Fruit fly (Drosophila melanogaster) whole organism, wandering third instar larva: ENCODE results near the gene Art4.

ENCODE experiments used
- Dfd ChIP-seq: fragments of >200 bp; optimal IDR thresholded peaks from 2 replicates; lab custom pipeline; 2017; ENCODE audit warnings: missing biosample characterization, missing genetic modification characterization
- Jra ChIP-seq: sonication (Bioruptor generic); optimal IDR thresholded peaks from 2 replicates; lab custom pipeline; 2016; ENCODE audit warnings: missing biosample characterization, missing genetic modification characterization
- Myc ChIP-seq: fragments of >200 bp; optimal IDR thresholded peaks from 2 replicates; lab custom pipeline; 2017
- OdsH ChIP-seq: fragments of 200-800 bp; sonication (Bioruptor generic); optimal IDR thresholded peaks from 2 replicates; lab custom pipeline; 2016; ENCODE audit warnings: missing biosample characterization, mild to moderate bottlenecking, missing genetic modification characterization
- br ChIP-seq: fragments of 200-800 bp; sonication (Bioruptor generic); optimal IDR thresholded peaks from 2 replicates; lab custom pipeline; 2016; ENCODE audit warnings: missing biosample characterization, missing genetic modification characterization
- brk ChIP-seq: fragments of 200-800 bp; sonication (Bioruptor generic); optimal IDR thresholded peaks from 2 replicates; lab custom pipeline; 2016; ENCODE audit warnings: missing biosample characterization, mild to moderate bottlenecking, missing genetic modification characterization
- dmrt93B ChIP-seq: fragments of 200-800 bp; sonication (Bioruptor generic); optimal IDR thresholded peaks from 2 replicates; lab custom pipeline; 2018; ENCODE audit warnings: missing biosample characterization, mild to moderate bottlenecking, missing genetic modification characterization
- foxo ChIP-seq, 2 experiments: fragments of 200-800 bp; sonication (Bioruptor generic); optimal IDR thresholded peaks; 2 replicates in 1 of 2; 3 replicates in 1 of 2; lab custom pipeline; 2016 to 2017; ENCODE audit warnings: missing biosample characterization in 2 of 2, missing genetic modification characterization in 2 of 2
- h ChIP-seq: fragments of 200-800 bp; sonication (Bioruptor generic); optimal IDR thresholded peaks from 3 replicates; lab custom pipeline; 2016; ENCODE audit warnings: missing biosample characterization, mild to moderate bottlenecking, missing genetic modification characterization
- lola ChIP-seq: fragments of >200 bp; optimal IDR thresholded peaks from 2 replicates; lab custom pipeline; 2017; ENCODE audit warnings: missing biosample characterization, missing genetic modification characterization
- usp ChIP-seq: fragments of >200 bp; optimal IDR thresholded peaks from 2 replicates; lab custom pipeline; 2017; ENCODE audit warnings: missing biosample characterization, missing genetic modification characterization

DNA sequence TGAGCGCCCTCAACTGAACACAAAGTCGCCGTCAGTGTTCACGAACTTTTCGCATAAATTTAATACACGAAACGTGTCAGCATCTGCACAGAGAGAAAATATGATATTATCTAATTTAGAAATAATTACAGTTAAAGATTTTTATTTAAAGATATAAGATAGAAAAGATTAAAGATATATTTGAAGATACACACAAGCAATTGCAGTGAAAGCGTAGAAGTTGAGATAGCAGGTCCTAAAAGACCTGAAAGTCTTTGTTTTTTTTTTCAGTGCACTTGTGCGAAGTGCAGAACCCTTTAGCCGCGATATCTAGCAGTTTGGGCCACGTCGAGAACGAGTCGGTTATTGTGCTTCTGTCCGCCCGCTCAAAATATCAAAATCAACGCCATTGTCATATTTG, 8.4 kb downstream of the Art4 start:
- no peak for TF ChIP-seq brk
- no peak for TF ChIP-seq h (GFP tag; lab: Kevin White, UChicago)
- no peak for TF ChIP-seq Dfd
- no peak for TF ChIP-seq Jra (GFP tag; lab: Kevin White, UChicago)
- no peak for TF ChIP-seq br
- TF ChIP-seq lola (GFP tag; lab: Kevin White, UChicago): no peak
- peak in 1 of 2 experiments; percentile 1 for TF ChIP-seq foxo (GFP tag; optimal IDR thresholded peaks at IDR 0.05; lab: Kevin White, UChicago)
- TF ChIP-seq Myc (lab: Kevin White, UChicago): no peak
- TF ChIP-seq usp: no peak
- no peak for TF ChIP-seq OdsH
- no peak for TF ChIP-seq dmrt93B (GFP tag; lab: Kevin White, UChicago)
